Fruit fly (Drosophila melanogaster): ENCODE results near the gene CG13116.

The CG13116 gene

dm6 chr2L:9693924-9694610, 35.7 kb upstream of the CG13116 start (continued):
- TF ChIP-seq ERR (GFP tag; optimal IDR thresholded peaks at IDR 0.05) (peak; percentile 72), wdn (GFP tag; IDR thresholded peaks at IDR 0.05) (no peak), CG8290 (GFP tag; optimal IDR thresholded peaks at IDR 0.05) (no peak), CG8290 (tag; optimal IDR thresholded peaks at IDR 0.05) (peak in 1 of 2 experiments; percentile 28), HLH54F (GFP tag; optimal IDR thresholded peaks at IDR 0.05) (no peak), hkb (optimal IDR thresholded peaks at IDR 0.05) (no peak), hkb (GFP tag; IDR thresholded peaks at IDR 0.05) (no peak), CG10147 (GFP tag; optimal IDR thresholded peaks at IDR 0.05) (no peak), CG3281 (GFP tag; optimal IDR thresholded peaks at IDR 0.05) (no peak), CG18619 (GFP tag; optimal IDR thresholded peaks at IDR 0.05) (no peak), CG4854 (GFP tag; optimal IDR thresholded peaks at IDR 0.05) (no peak), Hsf (GFP tag; optimal IDR thresholded peaks at IDR 0.05) (no peak), CG14050 (GFP tag; IDR thresholded peaks at IDR 0.05) (no peak), Ets65A (GFP tag) (no peak), tup (GFP tag; optimal IDR thresholded peaks at IDR 0.05) (no peak), wor (GFP tag; IDR thresholded peaks at IDR 0.05) (no peak), CG13775 (GFP tag; optimal IDR thresholded peaks at IDR 0.05) (no peak), twi (tag; optimal IDR thresholded peaks at IDR 0.05) (peak; percentile 7), rib (GFP tag; IDR thresholded peaks at IDR 0.05) (no peak), abd-A (tag; optimal IDR thresholded peaks at IDR 0.05) (no peak), emc (GFP tag; optimal IDR thresholded peaks at IDR 0.05) (no peak), CG3407 (GFP tag; optimal IDR thresholded peaks at IDR 0.05) (no peak), CG14667 (GFP tag; IDR thresholded peaks at IDR 0.05) (no peak), hbn (GFP tag; IDR thresholded peaks at IDR 0.05; ENCODE audit: partially characterized antibody) (no peak), sd (tag; optimal IDR thresholded peaks at IDR 0.05) (peak; percentile 48), sug (tag; optimal IDR thresholded peaks at IDR 0.05) (peak; percentile 84), CG13296 (GFP tag; optimal IDR thresholded peaks at IDR 0.05) (peak; percentile 30), CG11695 (GFP tag; IDR thresholded peaks at IDR 0.05) (no peak), nom (GFP tag; optimal IDR thresholded peaks at IDR 0.05) (no peak), kni (GFP tag; optimal IDR thresholded peaks at IDR 0.05) (no peak), CG5180 (GFP tag; optimal IDR thresholded peaks at IDR 0.05) (no peak), chn (GFP tag; optimal IDR thresholded peaks at IDR 0.05) (no peak), kay (GFP tag; optimal IDR thresholded peaks at IDR 0.05) (no peak), CG1647 (GFP tag; optimal IDR thresholded peaks at IDR 0.05) (no peak), CG16779 (GFP tag; IDR thresholded peaks at IDR 0.05) (no peak), CG8924 (tag; optimal IDR thresholded peaks at IDR 0.05) (no peak), maf-S (GFP tag; optimal IDR thresholded peaks at IDR 0.05) (no peak), CG2116 (GFP tag; optimal IDR thresholded peaks at IDR 0.05) (no peak), caup (GFP tag; optimal IDR thresholded peaks at IDR 0.05; ENCODE audit: severe bottlenecking) (peak; percentile 24), CG7987 (GFP tag; optimal IDR thresholded peaks at IDR 0.05) (peak; percentile 4), Med (GFP tag) (peak; percentile 27), ab (GFP tag; optimal IDR thresholded peaks at IDR 0.05) (no peak), tap (tag; optimal IDR thresholded peaks at IDR 0.05) (peak; percentile 33), sim (GFP tag; IDR thresholded peaks at IDR 0.05) (no peak), CG6854 (GFP tag; optimal IDR thresholded peaks at IDR 0.05) (no peak), CG6689 (GFP tag; IDR thresholded peaks at IDR 0.05) (no peak), corto (GFP tag; optimal IDR thresholded peaks at IDR 0.05) (no peak), vvl (GFP tag; IDR thresholded peaks at IDR 0.05) (no peak), Dll (GFP tag; IDR thresholded peaks at IDR 0.05; ENCODE audit: partially characterized antibody) (no peak), CG15601 (tag; optimal IDR thresholded peaks at IDR 0.05) (no peak), E2f1 (GFP tag; IDR thresholded peaks at IDR 0.05) (no peak)
